Fruit fly (Drosophila melanogaster): ENCODE data around the gene CG5003.

- TF ChIP-seq CG33017 (tag; optimal IDR thresholded peaks at IDR 0.05) (no peak), ovo (GFP tag; optimal IDR thresholded peaks at IDR 0.05) (no peak), CG5204 (GFP tag; optimal IDR thresholded peaks at IDR 0.05) (no peak), Hr96 (GFP tag; optimal IDR thresholded peaks at IDR 0.05) (no peak), bab1 (GFP tag; optimal IDR thresholded peaks at IDR 0.05) (no peak), Crg-1 (GFP tag; optimal IDR thresholded peaks at IDR 0.05) (no peak), Mnt (GFP tag; optimal IDR thresholded peaks at IDR 0.05) (no peak), tj (GFP tag; optimal IDR thresholded peaks at IDR 0.05) (no peak), CG1620 (GFP tag; optimal IDR thresholded peaks at IDR 0.05) (no peak), CG11617 (GFP tag; optimal IDR thresholded peaks at IDR 0.05) (no peak), CG7101 (tag; optimal IDR thresholded peaks at IDR 0.05) (no peak)
Measured at dm6 chr3R:27905695-27906094, 10.6 kb downstream of the CG5003 start, which contains the start of gene CG34353.

Measured in whole organism, adult.